Fruit fly (Drosophila melanogaster) whole organism, embryonic: Measurements from ENCODE around the gene Prp16.

Source experiments
- ATbp ChIP-seq: fragments of 200-800 bp; sonication (Bioruptor generic); optimal IDR thresholded peaks from 2 replicates; lab custom pipeline; 2017; ENCODE audit warnings: missing biosample characterization, mild to moderate bottlenecking, missing genetic modification characterization, missing genetic modification reagents
- Atf3 ChIP-seq: fragments of 200-800 bp; sonication (Bioruptor generic); optimal IDR thresholded peaks from 3 replicates; lab custom pipeline; 2016; ENCODE audit warnings: missing biosample characterization, missing genetic modification characterization
- CG10321 ChIP-seq: fragments of 200-800 bp; sonication (Bioruptor generic); IDR thresholded peaks from 2 replicates; pipeline ENCODE4 v1.3.6; 2022; ENCODE audit warnings: missing biosample characterization, missing genetic modification characterization
- CG11247 ChIP-seq: fragments of 200-800 bp; sonication (Bioruptor generic); IDR thresholded peaks from 2 replicates; pipeline ENCODE4 v1.3.6; 2022; ENCODE audit warnings: missing biosample characterization, missing genetic modification characterization
- CG13123 ChIP-seq: fragments of 200-800 bp; sonication (Bioruptor generic); optimal IDR thresholded peaks from 2 replicates; lab custom pipeline; 2016; ENCODE audit warnings: missing biosample characterization, missing genetic modification characterization
- CG15011 ChIP-seq: fragments of 200-800 bp; sonication (Bioruptor generic); optimal IDR thresholded peaks from 3 replicates; lab custom pipeline; 2018; ENCODE audit warnings: missing biosample characterization, mild to moderate bottlenecking, missing genetic modification characterization
- CG15073 ChIP-seq: fragments of 200-800 bp; sonication (Bioruptor generic); optimal IDR thresholded peaks from 2 replicates; lab custom pipeline; 2016; ENCODE audit warnings: missing biosample characterization, missing genetic modification characterization
- CG17186 ChIP-seq: fragments of 200-800 bp; sonication (Bioruptor generic); optimal IDR thresholded peaks from 3 replicates; lab custom pipeline; 2017; ENCODE audit warnings: missing biosample characterization, missing genetic modification reagents, missing genetic modification characterization
- CG1792 ChIP-seq: fragments of 200-800 bp; sonication (Bioruptor generic); optimal IDR thresholded peaks from 2 replicates; lab custom pipeline; 2016; ENCODE audit warnings: missing biosample characterization, missing genetic modification characterization
- CG18011 ChIP-seq: fragments of 200-800 bp; sonication (Bioruptor generic); optimal IDR thresholded peaks from 2 replicates; lab custom pipeline; 2017; ENCODE audit warnings: missing biosample characterization, missing genetic modification characterization, mild to moderate bottlenecking, moderate library complexity, missing genotype
- CG2129 ChIP-seq: fragments of 200-800 bp; sonication (Bioruptor generic); IDR thresholded peaks from 2 replicates; pipeline ENCODE4 v1.3.6; 2022; ENCODE audit warnings: missing biosample characterization, missing genetic modification characterization; ENCODE audit not compliant: partially characterized antibody
- CG2678 ChIP-seq: fragments of 200-800 bp; sonication (Bioruptor generic); optimal IDR thresholded peaks from 3 replicates; lab custom pipeline; 2019; ENCODE audit warnings: missing biosample characterization, mild to moderate bottlenecking, missing genetic modification characterization, moderate library complexity
- CG30431 ChIP-seq: fragments of 200-800 bp; sonication (Bioruptor generic); optimal IDR thresholded peaks from 2 replicates; lab custom pipeline; 2017; ENCODE audit warnings: missing biosample characterization, missing genetic modification characterization
- CG33213 ChIP-seq: fragments of 200-800 bp; sonication (Bioruptor generic); optimal IDR thresholded peaks from 3 replicates; lab custom pipeline; 2016; ENCODE audit warnings: missing biosample characterization, missing genetic modification characterization
- CG3995 ChIP-seq: fragments of 200-800 bp; sonication (Bioruptor generic); optimal IDR thresholded peaks from 3 replicates; lab custom pipeline; 2016; ENCODE audit warnings: missing biosample characterization, missing genetic modification characterization
- CG4404 ChIP-seq: fragments of 200-800 bp; sonication (Bioruptor generic); IDR thresholded peaks from 2 replicates; pipeline ENCODE4 v1.3.6; 2022; ENCODE audit warnings: missing biosample characterization, missing genetic modification characterization
- CG6654 ChIP-seq: fragments of 200-800 bp; sonication (Bioruptor generic); optimal IDR thresholded peaks from 2 replicates; lab custom pipeline; 2017; ENCODE audit warnings: missing biosample characterization, mild to moderate bottlenecking, missing genetic modification characterization
- CG7745 ChIP-seq: fragments of 200-800 bp; sonication (Bioruptor generic); optimal IDR thresholded peaks from 2 replicates; lab custom pipeline; 2018; ENCODE audit warnings: missing biosample characterization, mild to moderate bottlenecking, missing genetic modification characterization, moderate library complexity
- CG7786 ChIP-seq: fragments of 200-800 bp; sonication (Bioruptor generic); optimal IDR thresholded peaks from 2 replicates; lab custom pipeline; 2016; ENCODE audit warnings: missing biosample characterization, missing genetic modification characterization
- CG8281 ChIP-seq: fragments of 200-800 bp; sonication (Bioruptor generic); optimal IDR thresholded peaks from 2 replicates; lab custom pipeline; 2018; ENCODE audit warnings: missing biosample characterization, mild to moderate bottlenecking, missing genetic modification characterization, moderate library complexity
- CG8944 ChIP-seq: fragments of 200-800 bp; sonication (Bioruptor generic); optimal IDR thresholded peaks from 3 replicates; lab custom pipeline; 2016; ENCODE audit warnings: missing biosample characterization, missing genetic modification characterization
- CG9609 ChIP-seq: fragments of 200-800 bp; sonication (Bioruptor generic); optimal IDR thresholded peaks from 3 replicates; lab custom pipeline; 2016; ENCODE audit warnings: missing biosample characterization, missing genetic modification characterization
- CTCF ChIP-seq: fragments of 200-800 bp; sonication (Bioruptor generic); optimal IDR thresholded peaks from 2 replicates; lab custom pipeline; 2017; ENCODE audit warnings: missing biosample characterization, mild to moderate bottlenecking, missing genetic modification characterization, moderate library complexity
- CkIIα-i1 ChIP-seq: fragments of 200-800 bp; sonication (Bioruptor generic); IDR thresholded peaks from 2 replicates; pipeline ENCODE4 v1.3.6; 2022; ENCODE audit warnings: missing biosample characterization, missing genetic modification characterization
- D19B ChIP-seq: fragments of 200-800 bp; sonication (Bioruptor generic); optimal IDR thresholded peaks from 2 replicates; lab custom pipeline; 2017; ENCODE audit warnings: missing biosample characterization, mild to moderate bottlenecking, missing genetic modification characterization
- Dip3 ChIP-seq: fragments of 200-800 bp; sonication (Bioruptor generic); optimal IDR thresholded peaks from 3 replicates; lab custom pipeline; 2016; ENCODE audit warnings: missing biosample characterization, missing genetic modification characterization
- Dll ChIP-seq: fragments of 200-800 bp; sonication (Bioruptor generic); IDR thresholded peaks from 4 replicates; pipeline ENCODE4 v1.3.6; 2022; ENCODE audit warnings: missing biosample characterization, missing genetic modification characterization; ENCODE audit not compliant: partially characterized antibody
- E2f2 ChIP-seq: fragments of 200-800 bp; sonication (Bioruptor generic); IDR thresholded peaks from 2 replicates; pipeline ENCODE4 v1.3.6; 2022; ENCODE audit warnings: missing biosample characterization, missing genetic modification characterization
- Hmx ChIP-seq: fragments of 200-800 bp; sonication (Bioruptor generic); optimal IDR thresholded peaks from 2 replicates; lab custom pipeline; 2016; ENCODE audit warnings: missing biosample characterization, missing genetic modification characterization
- Hr51 ChIP-seq, 2 experiments: fragments of 200-800 bp; sonication (Bioruptor generic); optimal IDR thresholded peaks; 2 replicates in 1 of 2; 3 replicates in 1 of 2; lab custom pipeline; 2016 to 2018; ENCODE audit warnings: missing biosample characterization in 2 of 2, missing genetic modification characterization in 2 of 2, mild to moderate bottlenecking in 1 of 2, moderate library complexity in 1 of 2
- Oli ChIP-seq: fragments of 200-800 bp; sonication (Bioruptor generic); optimal IDR thresholded peaks from 2 replicates; lab custom pipeline; 2018; ENCODE audit warnings: missing biosample characterization, mild to moderate bottlenecking, missing genetic modification characterization, moderate library complexity
- al ChIP-seq: fragments of 200-800 bp; sonication (Bioruptor generic); IDR thresholded peaks from 2 replicates; pipeline ENCODE4 v1.3.6; 2022; ENCODE audit warnings: missing biosample characterization, missing genetic modification characterization
- ase ChIP-seq: fragments of 200-800 bp; sonication (Bioruptor generic); IDR thresholded peaks from 3 replicates; pipeline ENCODE4 v1.3.6; 2022; ENCODE audit warnings: missing biosample characterization, missing genetic modification characterization
- az2 ChIP-seq: fragments of 200-800 bp; sonication (Bioruptor generic); optimal IDR thresholded peaks from 3 replicates; lab custom pipeline; 2016; ENCODE audit warnings: missing biosample characterization, missing genetic modification characterization
- bigmax ChIP-seq: fragments of 200-800 bp; sonication (Bioruptor generic); optimal IDR thresholded peaks from 2 replicates; lab custom pipeline; 2018; ENCODE audit warnings: missing biosample characterization, mild to moderate bottlenecking, missing genetic modification characterization
- bowl ChIP-seq: fragments of 200-800 bp; sonication (Bioruptor generic); IDR thresholded peaks from 2 replicates; pipeline ENCODE4 v1.3.6; 2022; ENCODE audit warnings: missing biosample characterization, missing genetic modification characterization
- crc ChIP-seq: fragments of 200-800 bp; sonication (Bioruptor generic); optimal IDR thresholded peaks from 2 replicates; lab custom pipeline; 2016; ENCODE audit warnings: missing biosample characterization, missing genetic modification characterization
- croc ChIP-seq: fragments of 200-800 bp; sonication (Bioruptor generic); conservative IDR thresholded peaks from 3 replicates; pipeline ENCODE4 v1.3.6; 2022; ENCODE audit warnings: missing biosample characterization, missing genetic modification characterization
- gcm ChIP-seq: fragments of 200-800 bp; sonication (Bioruptor generic); optimal IDR thresholded peaks from 2 replicates; lab custom pipeline; 2019; ENCODE audit warnings: missing biosample characterization, mild to moderate bottlenecking, missing genetic modification characterization, moderate library complexity
- grau ChIP-seq: fragments of 200-800 bp; optimal IDR thresholded peaks from 3 replicates; lab custom pipeline; 2019; ENCODE audit warnings: missing biosample characterization, mild to moderate bottlenecking, missing genetic modification characterization, moderate library complexity
- hb ChIP-seq: fragments of 200-800 bp; sonication (Bioruptor generic); IDR thresholded peaks from 3 replicates; pipeline ENCODE4 v1.3.6; 2022; ENCODE audit warnings: missing biosample characterization, missing genetic modification characterization; ENCODE audit not compliant: partially characterized antibody
- ind ChIP-seq: fragments of 200-800 bp; sonication (Bioruptor generic); optimal IDR thresholded peaks from 3 replicates; lab custom pipeline; 2016; ENCODE audit warnings: missing biosample characterization, missing genetic modification characterization
- nerfin-1 ChIP-seq: fragments of 200-800 bp; sonication (Bioruptor generic); optimal IDR thresholded peaks from 3 replicates; lab custom pipeline; 2019; ENCODE audit warnings: missing biosample characterization, mild to moderate bottlenecking, missing genetic modification characterization, moderate library complexity
- oc ChIP-seq: fragments of 200-800 bp; sonication (Bioruptor generic); optimal IDR thresholded peaks from 2 replicates; lab custom pipeline; 2018; ENCODE audit warnings: missing biosample characterization, mild to moderate bottlenecking, missing genetic modification characterization, moderate library complexity
- org-1 ChIP-seq: fragments of 200-800 bp; sonication (Bioruptor generic); optimal IDR thresholded peaks from 2 replicates; lab custom pipeline; 2017; ENCODE audit warnings: missing biosample characterization, missing genetic modification characterization
- p53 ChIP-seq: fragments of 200-800 bp; sonication (Bioruptor generic); optimal IDR thresholded peaks from 2 replicates; lab custom pipeline; 2016; ENCODE audit warnings: missing biosample characterization, missing genetic modification characterization
- sens ChIP-seq: fragments of 200-800 bp; sonication (Bioruptor generic); peaks from one replicate; lab custom pipeline; 2016; ENCODE audit warnings: missing biosample characterization, missing genetic modification characterization
- seq ChIP-seq: fragments of 200-800 bp; sonication (Bioruptor generic); IDR thresholded peaks from 2 replicates; pipeline ENCODE4 v1.3.6; 2022; ENCODE audit warnings: missing biosample characterization, missing genetic modification characterization
- stwl ChIP-seq: fragments of 200-800 bp; sonication (Bioruptor generic); optimal IDR thresholded peaks from 3 replicates; lab custom pipeline; 2018; ENCODE audit warnings: missing biosample characterization, mild to moderate bottlenecking, missing genetic modification characterization, moderate library complexity
- tgo ChIP-seq: fragments of 200-800 bp; sonication (Bioruptor generic); IDR thresholded peaks from 3 replicates; pipeline ENCODE4 v1.3.6; 2022; ENCODE audit warnings: missing biosample characterization, missing genetic modification characterization
- unpg ChIP-seq: fragments of 200-800 bp; sonication (Bioruptor generic); optimal IDR thresholded peaks from 3 replicates; lab custom pipeline; 2018; ENCODE audit warnings: missing biosample characterization, mild to moderate bottlenecking, missing genetic modification characterization, moderate library complexity
- zfh1 ChIP-seq: fragments of 200-800 bp; sonication (Bioruptor generic); IDR thresholded peaks from 3 replicates; pipeline ENCODE4 v1.3.6; 2022; ENCODE audit warnings: missing biosample characterization, missing genetic modification characterization

The Prp16 gene

dm6 chrX:14218045-14218483 lies 16.9 kb downstream of the Prp16 start (continued):
- TF ChIP-seq Dll (no peak), seq (peak; percentile 80), CG33213 (peak; percentile 13), al (peak; percentile 84), nerfin-1 (peak; percentile 75), CG17186 (GFP tag; lab: Kevin White, UChicago) (no peak), CG9609 (GFP tag; lab: Kevin White, UChicago) (peak; percentile 70), Atf3 (GFP tag; lab: Kevin White, UChicago) (peak; percentile 56), crc (GFP tag; lab: Kevin White, UChicago) (peak; percentile 69), Hmx (peak; percentile 26), CG6654 (GFP tag; lab: Kevin White, UChicago) (peak; percentile 45), CG18011 (GFP tag; lab: Kevin White, UChicago) (peak; percentile 63), CG15073 (peak; percentile 36), CG7745 (tag; lab: Kevin White, UChicago) (no peak), oc (tag; lab: Kevin White, UChicago) (peak; percentile 76), Dip3 (GFP tag; lab: Kevin White, UChicago) (peak; percentile 52), CG2129 (no peak), ind (GFP tag; lab: Kevin White, UChicago) (peak; percentile 82), CG8281 (tag; lab: Kevin White, UChicago) (peak; percentile 55), CG30431 (peak; percentile 70), D19B (GFP tag; lab: Kevin White, UChicago) (peak; percentile 74), CG13123 (GFP tag; lab: Kevin White, UChicago) (peak; percentile 64), E2f2 (GFP tag; lab: Robert Waterston, UW) (peak; percentile 61), CG4404 (GFP tag; lab: Robert Waterston, UW) (peak; percentile 76), gcm (GFP tag; lab: Kevin White, UChicago) (peak; percentile 86), unpg (GFP tag; lab: Kevin White, UChicago) (peak; percentile 94), hb (GFP tag; lab: Robert Waterston, UW) (no peak), ATbp (peak; percentile 87), CG15011 (GFP tag; lab: Kevin White, UChicago) (peak; percentile 80), Oli (tag; lab: Kevin White, UChicago) (peak; percentile 88), ase (GFP tag; lab: Robert Waterston, UW) (peak; percentile 81), CG11247 (peak; percentile 79), CG7786 (GFP tag; lab: Kevin White, UChicago) (peak; percentile 59), bowl (GFP tag; lab: Robert Waterston, UW) (peak; percentile 61; the same call in 1 of the 2 replicates), org-1 (GFP tag; lab: Kevin White, UChicago) (peak; percentile 84), CkIIα-i1 (GFP tag; lab: Robert Waterston, UW) (no peak), CG8944 (GFP tag; lab: Kevin White, UChicago) (peak; percentile 58), CG3995 (GFP tag; lab: Kevin White, UChicago) (peak; percentile 29), stwl (peak; percentile 6), p53 (GFP tag; lab: Kevin White, UChicago) (peak; percentile 25), Hr51 (GFP tag; optimal IDR thresholded peaks at IDR 0.05; lab: Kevin White, UChicago) (peak; percentile 72 to 94), CTCF (GFP tag; lab: Kevin White, UChicago) (peak; percentile 39), sens (GFP tag; lab: Kevin White, UChicago) (peak; percentile 93), az2 (GFP tag; lab: Kevin White, UChicago) (peak; percentile 82), croc (GFP tag; lab: Robert Waterston, UW) (peak; percentile 66), grau (tag; lab: Kevin White, UChicago) (peak; percentile 89), CG1792 (peak; percentile 49), bigmax (GFP tag; lab: Kevin White, UChicago) (no peak), zfh1 (GFP tag; lab: Robert Waterston, UW) (peak; percentile 90), CG2678 (tag; lab: Kevin White, UChicago) (peak; percentile 92), tgo (peak; percentile 89), CG10321 (GFP tag; lab: Robert Waterston, UW) (peak; percentile 58)
